Fruit fly (Drosophila melanogaster) whole organism: ENCODE data around the gene Fuca.

Experiments
- CG8478 ChIP-seq: fragments of >200 bp; optimal IDR thresholded peaks from 2 replicates; lab custom pipeline; 2018; ENCODE audit warnings: inconsistent platforms
- pan ChIP-seq: fragments of >200 bp; optimal IDR thresholded peaks from 2 replicates; lab custom pipeline; 2017
- psq ChIP-seq: fragments of >200 bp; optimal IDR thresholded peaks from 2 replicates; lab custom pipeline; 2017

dm6 chr3L:11543681-11544299 is 21.3 kb upstream of the Fuca start:
- TF ChIP-seq CG8478 (lab: Kevin White, UChicago) (no peak), pan (lab: Kevin White, UChicago) (no peak), psq (no peak)
